Worm (Caenorhabditis elegans) whole organism, late embryonic: ENCODE measurements around the gene ctbp-1.

Source experiments
- C38D4.7 ChIP-seq: fragments of 200-800 bp; sonication (Bioruptor generic); optimal IDR thresholded peaks from 2 replicates; lab custom pipeline; 2018; ENCODE audit warnings: mild to moderate bottlenecking, missing genetic modification characterization, moderate library complexity, missing compliant biosample characterization
- ama-1 ChIP-seq: fragments of 150-350 bp; optimal IDR thresholded peaks from 2 replicates; lab custom pipeline; 2014
- ceh-22 ChIP-seq: sonication (generic microtip); optimal IDR thresholded peaks from 2 replicates; lab custom pipeline; 2017; ENCODE audit warnings: missing biosample characterization, missing genetic modification characterization
- ceh-31 ChIP-seq: sonication (generic microtip); optimal IDR thresholded peaks from 2 replicates; lab custom pipeline; 2016; ENCODE audit warnings: missing genetic modification characterization, missing compliant biosample characterization
- ceh-45 ChIP-seq: fragments of 200-800 bp; sonication (Bioruptor generic); IDR thresholded peaks from 2 replicates; pipeline ENCODE4 v1.3.6; 2022; ENCODE audit warnings: missing genetic modification reagents, missing genetic modification characterization, missing compliant biosample characterization
- che-1 ChIP-seq: sonication (generic microtip); optimal IDR thresholded peaks from 2 replicates; lab custom pipeline; 2016; ENCODE audit warnings: mild to moderate bottlenecking, missing genetic modification characterization, missing compliant biosample characterization
- dmd-4 ChIP-seq: sonication (generic microtip); optimal IDR thresholded peaks from 2 replicates; lab custom pipeline; 2016; ENCODE audit warnings: borderline replicate concordance, missing genetic modification characterization, missing compliant biosample characterization
- fkh-10 ChIP-seq: fragments of 150-350 bp; optimal IDR thresholded peaks from 2 replicates; lab custom pipeline; 2014; ENCODE audit warnings: missing biosample characterization, missing genetic modification reagents, missing genetic modification characterization
- hlh-8 ChIP-seq: sonication (generic microtip); optimal IDR thresholded peaks from 2 replicates; lab custom pipeline; 2016; ENCODE audit warnings: missing genotype, missing genetic modification characterization, missing compliant biosample characterization
- nfya-1 ChIP-seq: sonication (generic microtip); optimal IDR thresholded peaks from 2 replicates; lab custom pipeline; 2017; ENCODE audit warnings: missing genetic modification characterization, mild to moderate bottlenecking, missing compliant biosample characterization, antibody characterized with exemption, moderate library complexity
- sox-4 ChIP-seq: sonication (generic microtip); optimal IDR thresholded peaks from 2 replicates; lab custom pipeline; 2017; ENCODE audit warnings: mild to moderate bottlenecking, missing genetic modification characterization, inconsistent platforms, missing compliant biosample characterization

DNA sequence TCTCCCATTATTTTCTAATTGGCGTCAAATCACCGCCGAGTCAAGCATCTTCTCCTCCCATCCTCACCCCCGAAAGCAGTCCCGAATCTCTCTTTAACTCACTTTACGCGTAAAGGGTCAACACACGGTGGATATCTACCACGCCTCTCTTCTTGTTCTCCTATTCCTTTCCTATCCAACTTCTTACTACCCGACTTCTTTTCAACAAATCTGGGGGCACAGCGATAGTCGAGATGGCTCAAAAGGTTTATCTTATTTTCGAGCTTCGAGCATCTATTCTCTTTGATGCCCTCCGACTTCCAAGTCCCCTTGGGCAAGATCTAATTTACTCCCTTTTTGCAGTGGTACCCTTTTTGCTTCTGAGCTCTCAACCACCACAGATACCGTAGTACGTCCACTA, 3.3 kb upstream of the ctbp-1 start:
- TF ChIP-seq dmd-4 (tag; lab: Kevin White, UChicago) (no peak), ceh-45 (GFP tag; lab: Robert Waterston, UW) (no peak), nfya-1 (no peak), sox-4 (tag; lab: Kevin White, UChicago) (no peak), ama-1 (lab: Kevin White, UChicago) (no peak), fkh-10 (no peak), hlh-8 (tag; lab: Kevin White, UChicago) (no peak), che-1 (tag; lab: Kevin White, UChicago) (no peak), ceh-31 (no peak), C38D4.7 (no peak), ceh-22 (tag; lab: Kevin White, UChicago) (no peak)
